Worm (Caenorhabditis elegans) whole organism, L4/young adult: ENCODE data around the gene cox-6B.

Experiments
- W03F9.2 ChIP-seq: fragments of 150-350 bp; optimal IDR thresholded peaks from 2 replicates; lab custom pipeline; 2014; ENCODE audit warnings: missing biosample characterization, missing genetic modification characterization
- dao-5 ChIP-seq: sonication (generic microtip); optimal IDR thresholded peaks from 2 replicates; lab custom pipeline; 2016; ENCODE audit warnings: missing genotype, missing genetic modification characterization, moderate library complexity, missing compliant biosample characterization
- him-1 ChIP-seq: sonication (generic microtip); optimal IDR thresholded peaks from 2 replicates; lab custom pipeline; 2016; ENCODE audit warnings: missing genotype, missing genetic modification reagents, missing genetic modification characterization, missing compliant biosample characterization

DNA sequence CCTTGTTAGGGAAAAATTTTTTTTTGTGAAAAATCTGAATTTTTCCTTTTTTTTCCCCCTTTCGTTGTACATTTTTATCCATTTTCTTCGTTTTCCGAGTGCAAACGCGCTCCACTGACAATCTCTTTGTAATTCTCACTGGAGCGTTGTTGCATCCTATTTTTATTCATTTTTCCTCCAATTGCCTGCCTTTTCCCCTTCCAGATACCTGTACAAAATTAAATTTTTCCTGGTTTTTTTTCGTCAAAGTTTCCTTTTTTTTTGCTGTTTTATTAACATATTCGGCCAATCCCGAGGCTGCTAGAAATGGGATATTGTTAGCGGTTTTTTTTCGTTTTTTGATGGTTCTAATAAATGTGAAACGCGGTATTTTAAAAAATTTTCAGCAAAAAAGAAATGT lies 111.9 kb downstream of the cox-6B start:
- no peak for TF ChIP-seq dao-5 (tag; lab: Kevin White, UChicago)
- no peak for TF ChIP-seq him-1
- TF ChIP-seq W03F9.2, result no peak
